Fruit fly (Drosophila melanogaster) whole organism, embryonic: Measurements from ENCODE around the gene CG5853.

Source experiments
- B-H2 ChIP-seq: fragments of 200-800 bp; sonication (Bioruptor generic); optimal IDR thresholded peaks from 2 replicates; lab custom pipeline; 2018; ENCODE audit warnings: missing biosample characterization, mild to moderate bottlenecking, missing genetic modification characterization
- BtbVII ChIP-seq: fragments of 200-800 bp; sonication (Bioruptor generic); optimal IDR thresholded peaks from 3 replicates; lab custom pipeline; 2017; ENCODE audit warnings: missing biosample characterization, mild to moderate bottlenecking, missing genetic modification characterization
- CG11560 ChIP-seq: fragments of 200-800 bp; sonication (Bioruptor generic); IDR thresholded peaks from 3 replicates; pipeline ENCODE4 v1.3.6; 2022; ENCODE audit warnings: missing biosample characterization, missing genetic modification characterization
- CG11695 ChIP-seq: fragments of 200-800 bp; sonication (Bioruptor generic); IDR thresholded peaks from 3 replicates; pipeline ENCODE4 v1.3.6; 2022; ENCODE audit warnings: missing biosample characterization, missing genetic modification characterization
- CG12942 ChIP-seq: fragments of 200-800 bp; sonication (Bioruptor generic); optimal IDR thresholded peaks from 3 replicates; lab custom pipeline; 2016; ENCODE audit warnings: missing biosample characterization, missing genetic modification characterization
- CG15601 ChIP-seq: fragments of 200-800 bp; sonication (Bioruptor generic); optimal IDR thresholded peaks from 3 replicates; lab custom pipeline; 2019; ENCODE audit warnings: missing biosample characterization, mild to moderate bottlenecking, missing genetic modification characterization, moderate library complexity
- CG1647 ChIP-seq: fragments of 200-800 bp; sonication (Bioruptor generic); optimal IDR thresholded peaks from 3 replicates; lab custom pipeline; 2016; ENCODE audit warnings: missing biosample characterization, missing genetic modification characterization
- CG16815 ChIP-seq: fragments of 200-800 bp; sonication (Bioruptor generic); optimal IDR thresholded peaks from 3 replicates; lab custom pipeline; 2017; ENCODE audit warnings: missing biosample characterization, mild to moderate bottlenecking, missing genetic modification characterization
- CG16863 ChIP-seq: fragments of 200-800 bp; sonication (Bioruptor generic); optimal IDR thresholded peaks from 3 replicates; lab custom pipeline; 2016; ENCODE audit warnings: missing biosample characterization, missing genetic modification characterization
- CG18476 ChIP-seq: fragments of 200-800 bp; sonication (Bioruptor generic); optimal IDR thresholded peaks from 2 replicates; lab custom pipeline; 2016; ENCODE audit warnings: missing biosample characterization, mild to moderate bottlenecking, missing genetic modification characterization
- CG2199 ChIP-seq: fragments of 200-800 bp; sonication (Bioruptor generic); IDR thresholded peaks from 3 replicates; pipeline ENCODE4 v1.3.6; 2022; ENCODE audit warnings: missing biosample characterization, missing genetic modification characterization
- CG2875 ChIP-seq: fragments of 200-800 bp; sonication (Bioruptor generic); optimal IDR thresholded peaks from 2 replicates; lab custom pipeline; 2017; ENCODE audit warnings: missing biosample characterization, mild to moderate bottlenecking, missing genetic modification characterization, missing genetic modification reagents
- CG30020 ChIP-seq: fragments of 200-800 bp; optimal IDR thresholded peaks from 2 replicates; lab custom pipeline; 2019; ENCODE audit warnings: missing biosample characterization, mild to moderate bottlenecking, missing genetic modification characterization, moderate library complexity
- CG30403 ChIP-seq: fragments of 200-800 bp; sonication (Bioruptor generic); optimal IDR thresholded peaks from 3 replicates; lab custom pipeline; 2016; ENCODE audit warnings: missing biosample characterization, missing genetic modification characterization
- CG4328 ChIP-seq: fragments of 200-800 bp; sonication (Bioruptor generic); optimal IDR thresholded peaks from 3 replicates; lab custom pipeline; 2017; ENCODE audit warnings: missing biosample characterization, missing genetic modification reagents, missing genetic modification characterization
- CG5180 ChIP-seq: fragments of 200-800 bp; sonication (Bioruptor generic); optimal IDR thresholded peaks from 3 replicates; lab custom pipeline; 2017; ENCODE audit warnings: missing biosample characterization, missing genetic modification characterization, mild to moderate bottlenecking, moderate library complexity, missing genetic modification reagents
- CG5245 ChIP-seq: fragments of 200-800 bp; sonication (Bioruptor generic); optimal IDR thresholded peaks from 3 replicates; lab custom pipeline; 2016; ENCODE audit warnings: missing biosample characterization, missing genetic modification characterization
- CG6689 ChIP-seq: fragments of 200-800 bp; sonication (Bioruptor generic); IDR thresholded peaks from 2 replicates; pipeline ENCODE4 v1.3.6; 2022; ENCODE audit warnings: missing biosample characterization, missing genetic modification characterization
- CG7271 ChIP-seq: fragments of 200-800 bp; sonication (Bioruptor generic); optimal IDR thresholded peaks from 2 replicates; lab custom pipeline; 2018; ENCODE audit warnings: missing biosample characterization, mild to moderate bottlenecking, missing genetic modification characterization, moderate library complexity
- CG7372 ChIP-seq: fragments of 200-800 bp; sonication (Bioruptor generic); IDR thresholded peaks from 2 replicates; pipeline ENCODE4 v1.3.6; 2022; ENCODE audit warnings: missing biosample characterization, missing genetic modification characterization
- CG8281 ChIP-seq: fragments of 200-800 bp; sonication (Bioruptor generic); optimal IDR thresholded peaks from 2 replicates; lab custom pipeline; 2018; ENCODE audit warnings: missing biosample characterization, mild to moderate bottlenecking, missing genetic modification characterization, moderate library complexity
- CG8924 ChIP-seq: fragments of 200-800 bp; optimal IDR thresholded peaks from 3 replicates; lab custom pipeline; 2019; ENCODE audit warnings: missing biosample characterization, mild to moderate bottlenecking, missing genetic modification characterization, moderate library complexity
- CG8944 ChIP-seq: fragments of 200-800 bp; sonication (Bioruptor generic); optimal IDR thresholded peaks from 3 replicates; lab custom pipeline; 2016; ENCODE audit warnings: missing biosample characterization, missing genetic modification characterization
- D19A ChIP-seq: fragments of 200-800 bp; optimal IDR thresholded peaks from 3 replicates; lab custom pipeline; 2019; ENCODE audit warnings: missing biosample characterization, mild to moderate bottlenecking, missing genetic modification characterization, moderate library complexity
- Dll ChIP-seq: fragments of 200-800 bp; sonication (Bioruptor generic); IDR thresholded peaks from 4 replicates; pipeline ENCODE4 v1.3.6; 2022; ENCODE audit warnings: missing biosample characterization, missing genetic modification characterization; ENCODE audit not compliant: partially characterized antibody
- Doc2 ChIP-seq: fragments of 200-800 bp; sonication (Bioruptor generic); IDR thresholded peaks from 2 replicates; pipeline ENCODE4 v1.3.6; 2022; ENCODE audit warnings: missing biosample characterization, missing genetic modification characterization
- Dp ChIP-seq: fragments of 200-800 bp; sonication (Bioruptor generic); optimal IDR thresholded peaks from 2 replicates; lab custom pipeline; 2018; ENCODE audit warnings: missing biosample characterization, mild to moderate bottlenecking, missing genetic modification characterization, moderate library complexity
- Ets65A ChIP-seq: fragments of 200-800 bp; sonication (Bioruptor generic); peaks from one replicate; lab custom pipeline; 2016; ENCODE audit warnings: missing biosample characterization, missing genetic modification characterization
- Jarid2 ChIP-seq: fragments of 200-800 bp; sonication (Bioruptor generic); optimal IDR thresholded peaks from 3 replicates; lab custom pipeline; 2017; ENCODE audit warnings: mild to moderate bottlenecking, missing biosample characterization, missing genetic modification reagents, missing genetic modification characterization
- NfI ChIP-seq: fragments of 200-800 bp; sonication (Bioruptor generic); optimal IDR thresholded peaks from 3 replicates; lab custom pipeline; 2018; ENCODE audit warnings: missing biosample characterization, mild to moderate bottlenecking, missing genetic modification characterization, moderate library complexity
- PHDP ChIP-seq: fragments of 200-800 bp; sonication (Bioruptor generic); optimal IDR thresholded peaks from 3 replicates; lab custom pipeline; 2018; ENCODE audit warnings: missing biosample characterization, mild to moderate bottlenecking, missing genetic modification characterization, moderate library complexity
- Sry-δ ChIP-seq: fragments of 200-800 bp; sonication (Bioruptor generic); optimal IDR thresholded peaks from 2 replicates; lab custom pipeline; 2016; ENCODE audit warnings: missing biosample characterization, missing genetic modification characterization
- bsh ChIP-seq, 2 experiments: fragments of 200-800 bp; sonication (Bioruptor generic); optimal IDR thresholded peaks; 2 replicates each; lab custom pipeline; 2017 to 2018; ENCODE audit warnings: mild to moderate bottlenecking in 2 of 2, missing biosample characterization in 2 of 2, missing genetic modification characterization in 2 of 2, moderate library complexity in 1 of 2
- chif ChIP-seq, 2 experiments: fragments of 200-800 bp; sonication (Bioruptor generic); optimal IDR thresholded peaks; 3 replicates each; lab custom pipeline; 2016; ENCODE audit warnings: missing biosample characterization in 2 of 2, missing genetic modification characterization in 2 of 2
- dysf ChIP-seq: fragments of 200-800 bp; sonication (Bioruptor generic); IDR thresholded peaks from 3 replicates; pipeline ENCODE4 v1.3.6; 2022; ENCODE audit warnings: missing biosample characterization, missing genetic modification characterization
- eve ChIP-seq, 2 experiments: fragments of >200 bp; optimal IDR thresholded peaks; 2 replicates each; lab custom pipeline; 2017; ENCODE audit warnings: missing biosample characterization in 2 of 2, missing genetic modification characterization in 2 of 2
- kah ChIP-seq: fragments of 200-800 bp; sonication (Bioruptor generic); optimal IDR thresholded peaks from 2 replicates; lab custom pipeline; 2018; ENCODE audit warnings: missing biosample characterization, mild to moderate bottlenecking, missing genetic modification characterization
- odd ChIP-seq: fragments of 200-800 bp; sonication (Bioruptor generic); optimal IDR thresholded peaks from 2 replicates; lab custom pipeline; 2017; ENCODE audit warnings: missing biosample characterization, mild to moderate bottlenecking, missing genetic modification characterization
- p53 ChIP-seq: fragments of 200-800 bp; sonication (Bioruptor generic); optimal IDR thresholded peaks from 2 replicates; lab custom pipeline; 2016; ENCODE audit warnings: missing biosample characterization, missing genetic modification characterization
- psq ChIP-seq: fragments of 200-800 bp; sonication (Bioruptor generic); optimal IDR thresholded peaks from 2 replicates; lab custom pipeline; 2017; ENCODE audit warnings: missing biosample characterization, missing genetic modification characterization
- row ChIP-seq: fragments of 200-800 bp; sonication (Bioruptor generic); IDR thresholded peaks from 3 replicates; pipeline ENCODE4 v1.3.6; 2022; ENCODE audit warnings: missing biosample characterization, missing genetic modification characterization
- seq ChIP-seq: fragments of 200-800 bp; sonication (Bioruptor generic); IDR thresholded peaks from 2 replicates; pipeline ENCODE4 v1.3.6; 2022; ENCODE audit warnings: missing biosample characterization, missing genetic modification characterization
- sim ChIP-seq: fragments of 200-800 bp; sonication (Bioruptor generic); IDR thresholded peaks from 2 replicates; pipeline ENCODE4 v1.3.6; 2022; ENCODE audit warnings: missing biosample characterization, missing genetic modification characterization
- sima ChIP-seq: fragments of 200-800 bp; sonication (Bioruptor generic); optimal IDR thresholded peaks from 2 replicates; lab custom pipeline; 2016; ENCODE audit warnings: missing biosample characterization, missing genetic modification characterization
- stwl ChIP-seq: fragments of 200-800 bp; sonication (Bioruptor generic); optimal IDR thresholded peaks from 3 replicates; lab custom pipeline; 2018; ENCODE audit warnings: missing biosample characterization, mild to moderate bottlenecking, missing genetic modification characterization, moderate library complexity
- tin ChIP-seq: fragments of 200-800 bp; sonication (Bioruptor generic); optimal IDR thresholded peaks from 3 replicates; lab custom pipeline; 2016; ENCODE audit warnings: missing biosample characterization, missing genetic modification characterization
- tna ChIP-seq: fragments of 200-800 bp; sonication (Bioruptor generic); IDR thresholded peaks from 2 replicates; pipeline ENCODE4 v1.3.6; 2022; ENCODE audit warnings: missing biosample characterization, missing genetic modification characterization; ENCODE audit not compliant: partially characterized antibody
- unpg ChIP-seq: fragments of 200-800 bp; sonication (Bioruptor generic); optimal IDR thresholded peaks from 3 replicates; lab custom pipeline; 2018; ENCODE audit warnings: missing biosample characterization, mild to moderate bottlenecking, missing genetic modification characterization, moderate library complexity
- wor ChIP-seq: fragments of 200-800 bp; sonication (Bioruptor generic); IDR thresholded peaks from 2 replicates; pipeline ENCODE4 v1.3.6; 2022; ENCODE audit warnings: missing biosample characterization, missing genetic modification characterization

CG5853 gene

dm6 chr2L:9966983-9967737, 19.7 kb upstream of the CG5853 start, which contains the start of the genes Dref and RpL13 (continued):
- TF ChIP-seq chif (GFP tag; optimal IDR thresholded peaks at IDR 0.05; lab: Kevin White, UChicago) (peak; percentile 67 to 85), Ets65A (peak; percentile 97), CG16863 (peak; percentile 72), tin (GFP tag; lab: Kevin White, UChicago) (peak; percentile 69), CG1647 (peak; percentile 66), CG30403 (peak; percentile 80), dysf (GFP tag; lab: Robert Waterston, UW) (peak; percentile 73; the same call in 2 of the 3 replicates), bsh (GFP tag; optimal IDR thresholded peaks at IDR 0.05; lab: Kevin White, UChicago) (peak; percentile 57 to 79), Dp (peak; percentile 73), CG5245 (peak; percentile 46), CG5180 (peak; percentile 83), CG7271 (tag; lab: Kevin White, UChicago) (peak; percentile 93), PHDP (peak; percentile 90), seq (GFP tag; lab: Robert Waterston, UW) (peak; percentile 77), CG2199 (no peak), unpg (GFP tag; lab: Kevin White, UChicago) (peak; percentile 82), tna (peak; percentile 75; the same call in 1 of the 2 replicates), CG8924 (peak; percentile 85), psq (GFP tag; lab: Kevin White, UChicago) (peak; percentile 44), CG6689 (peak; percentile 44; the same call in 1 of the 2 replicates), p53 (GFP tag; lab: Kevin White, UChicago) (peak; percentile 73), CG8944 (GFP tag; lab: Kevin White, UChicago) (peak; percentile 51), CG4328 (GFP tag; lab: Kevin White, UChicago) (peak; percentile 95), eve (GFP tag; optimal IDR thresholded peaks at IDR 0.05; lab: Kevin White, UChicago) (no peak), sima (peak; percentile 65), D19A (tag; lab: Kevin White, UChicago) (peak; percentile 62), kah (GFP tag; lab: Kevin White, UChicago) (peak; percentile 90), Doc2 (GFP tag; lab: Robert Waterston, UW) (no peak), odd (GFP tag; lab: Kevin White, UChicago) (peak; percentile 95), wor (GFP tag; lab: Robert Waterston, UW) (no peak), Sry-δ (GFP tag; lab: Kevin White, UChicago) (peak; percentile 92), CG8281 (tag; lab: Kevin White, UChicago) (peak; percentile 70), CG12942 (peak; percentile 69), sim (GFP tag; lab: Robert Waterston, UW) (peak; percentile 76), CG15601 (tag; lab: Kevin White, UChicago) (peak; percentile 90), BtbVII (GFP tag; lab: Kevin White, UChicago) (peak; percentile 94), Dll (GFP tag; lab: Robert Waterston, UW) (peak; percentile 88), CG11695 (peak; percentile 59; the same call in 1 of the 3 replicates), stwl (tag; lab: Kevin White, UChicago) (peak; percentile 76), CG2875 (GFP tag; lab: Kevin White, UChicago) (peak; percentile 91), B-H2 (GFP tag; lab: Kevin White, UChicago) (peak; percentile 93), CG18476 (GFP tag; lab: Kevin White, UChicago) (peak; percentile 68), Jarid2 (GFP tag; lab: Kevin White, UChicago) (no peak), row (GFP tag; lab: Robert Waterston, UW) (peak; percentile 81), CG11560 (tag; lab: Robert Waterston, UW) (0 out of 3 replicates have a peak, but pooled peaks have one; percentile 11), CG16815 (GFP tag; lab: Kevin White, UChicago) (peak; percentile 31), NfI (peak; percentile 94), CG30020 (tag; lab: Kevin White, UChicago) (peak; percentile 80), CG7372 (GFP tag; lab: Robert Waterston, UW) (peak; percentile 60)
